Worm (Caenorhabditis elegans): Measurements from ENCODE around the gene ttr-28.

DNA sequence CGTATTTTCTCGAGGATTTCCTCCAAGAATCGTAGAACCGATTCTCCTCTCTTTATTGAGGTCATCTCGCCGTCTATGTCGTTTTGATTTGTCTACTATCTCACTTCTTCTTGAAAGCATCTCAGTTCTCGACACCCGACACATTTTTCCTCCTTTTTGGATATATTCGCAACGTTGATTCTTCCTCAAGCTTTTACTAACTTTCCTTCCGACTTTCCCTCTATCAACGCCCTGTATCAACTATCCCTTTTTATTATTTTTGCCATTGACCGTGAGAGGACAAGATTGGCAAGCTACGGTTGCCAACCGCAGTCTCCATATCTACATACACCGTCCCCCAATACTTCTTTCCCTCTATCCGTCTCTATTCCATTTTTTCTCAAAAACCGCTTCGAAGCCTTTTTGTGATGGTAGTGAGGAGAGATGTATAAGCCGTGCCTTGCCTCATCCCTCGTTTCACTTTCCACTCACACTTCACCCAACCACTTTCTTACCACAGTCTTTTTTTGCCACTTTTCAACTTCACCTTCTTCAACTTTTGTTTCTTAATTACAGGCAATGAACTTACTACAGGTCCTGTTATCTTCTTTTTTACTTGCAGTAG lies 24.1 kb upstream of the ttr-28 start, which contains the start of gene T16G1.2:
- TF ChIP-seq nhr-11 (tag; optimal IDR thresholded peaks at IDR 0.05) (no peak), blmp-1 (tag; optimal IDR thresholded peaks at IDR 0.05) (peak; percentile 97), ama-1 (optimal IDR thresholded peaks at IDR 0.05) (no peak), rnt-1 (tag; optimal IDR thresholded peaks at IDR 0.05) (no peak), mep-1 (tag; optimal IDR thresholded peaks at IDR 0.05) (no peak), irx-1 (tag; optimal IDR thresholded peaks at IDR 0.05) (no peak), xbp-1 (tag; optimal IDR thresholded peaks at IDR 0.05) (no peak), egl-27 (tag; optimal IDR thresholded peaks at IDR 0.05) (no peak), unc-62 (GFP tag; optimal IDR thresholded peaks at IDR 0.05) (no peak), swsn-7 (tag; optimal IDR thresholded peaks at IDR 0.05) (no peak), ztf-11 (tag; optimal IDR thresholded peaks at IDR 0.05) (no peak)
